Fruit fly (Drosophila melanogaster) whole organism, embryonic: ENCODE results near the gene CG33723.

Experiments used
- CG10321 ChIP-seq: fragments of 200-800 bp; sonication (Bioruptor generic); IDR thresholded peaks from 2 replicates; pipeline ENCODE4 v1.3.6; 2022; ENCODE audit warnings: missing biosample characterization, missing genetic modification characterization
- CG10979 ChIP-seq: fragments of 200-800 bp; sonication (Bioruptor generic); optimal IDR thresholded peaks from 2 replicates; lab custom pipeline; 2018; ENCODE audit warnings: missing biosample characterization, mild to moderate bottlenecking, missing genetic modification characterization, moderate library complexity
- CG12299 ChIP-seq: fragments of 200-800 bp; sonication (Bioruptor generic); optimal IDR thresholded peaks from 2 replicates; lab custom pipeline; 2018; ENCODE audit warnings: missing biosample characterization, mild to moderate bottlenecking, missing genetic modification characterization
- CG12391 ChIP-seq: fragments of 200-800 bp; sonication (Bioruptor generic); optimal IDR thresholded peaks from 3 replicates; lab custom pipeline; 2018; ENCODE audit warnings: missing biosample characterization, mild to moderate bottlenecking, missing genetic modification characterization, moderate library complexity
- CG14050 ChIP-seq: fragments of 200-800 bp; sonication (Bioruptor generic); IDR thresholded peaks from 3 replicates; pipeline ENCODE4 v1.3.6; 2022; ENCODE audit warnings: missing biosample characterization, missing genetic modification characterization
- CG1832 ChIP-seq: fragments of 200-800 bp; sonication (Bioruptor generic); optimal IDR thresholded peaks from 2 replicates; lab custom pipeline; 2017; ENCODE audit warnings: missing biosample characterization, mild to moderate bottlenecking, missing genetic modification characterization, inconsistent platforms
- CG18599 ChIP-seq: fragments of 200-800 bp; sonication (Bioruptor generic); optimal IDR thresholded peaks from 3 replicates; lab custom pipeline; 2017; ENCODE audit warnings: missing biosample characterization, missing genetic modification characterization, mild to moderate bottlenecking, moderate library complexity, missing genetic modification reagents
- CG18764 ChIP-seq: fragments of 200-800 bp; sonication (Bioruptor generic); optimal IDR thresholded peaks from 3 replicates; lab custom pipeline; 2016; ENCODE audit warnings: missing biosample characterization, missing genetic modification characterization
- CG2199 ChIP-seq: fragments of 200-800 bp; sonication (Bioruptor generic); IDR thresholded peaks from 3 replicates; pipeline ENCODE4 v1.3.6; 2022; ENCODE audit warnings: missing biosample characterization, missing genetic modification characterization
- CG30403 ChIP-seq: fragments of 200-800 bp; sonication (Bioruptor generic); optimal IDR thresholded peaks from 3 replicates; lab custom pipeline; 2016; ENCODE audit warnings: missing biosample characterization, missing genetic modification characterization
- CG31224 ChIP-seq: fragments of 200-800 bp; sonication (Bioruptor generic); IDR thresholded peaks from 2 replicates; pipeline ENCODE4 v1.3.6; 2022; ENCODE audit warnings: missing biosample characterization, missing genetic modification characterization
- CG34224 ChIP-seq: fragments of 200-800 bp; sonication (Bioruptor generic); IDR thresholded peaks from 3 replicates; pipeline ENCODE4 v1.3.6; 2022; ENCODE audit warnings: missing biosample characterization, missing genetic modification characterization; ENCODE audit not compliant: partially characterized antibody
- CG4424 ChIP-seq: fragments of 200-800 bp; sonication (Bioruptor generic); optimal IDR thresholded peaks from 3 replicates; lab custom pipeline; 2016; ENCODE audit warnings: missing biosample characterization, missing genetic modification characterization
- CG6175 ChIP-seq: fragments of 200-800 bp; sonication (Bioruptor generic); IDR thresholded peaks from 3 replicates; pipeline ENCODE4 v1.3.6; 2022; ENCODE audit warnings: missing biosample characterization, missing genetic modification characterization
- CG7271 ChIP-seq: fragments of 200-800 bp; sonication (Bioruptor generic); optimal IDR thresholded peaks from 2 replicates; lab custom pipeline; 2018; ENCODE audit warnings: missing biosample characterization, mild to moderate bottlenecking, missing genetic modification characterization, moderate library complexity
- CG8089 ChIP-seq: fragments of 200-800 bp; sonication (Bioruptor generic); optimal IDR thresholded peaks from 3 replicates; lab custom pipeline; 2016; ENCODE audit warnings: missing biosample characterization, missing genetic modification characterization
- Chrac-16 ChIP-seq: fragments of 200-800 bp; sonication (Bioruptor generic); optimal IDR thresholded peaks from 3 replicates; lab custom pipeline; 2016; ENCODE audit warnings: missing biosample characterization, missing genetic modification characterization
- Dip3 ChIP-seq: fragments of 200-800 bp; sonication (Bioruptor generic); optimal IDR thresholded peaks from 3 replicates; lab custom pipeline; 2016; ENCODE audit warnings: missing biosample characterization, missing genetic modification characterization
- Dp ChIP-seq: fragments of 200-800 bp; sonication (Bioruptor generic); optimal IDR thresholded peaks from 2 replicates; lab custom pipeline; 2018; ENCODE audit warnings: missing biosample characterization, mild to moderate bottlenecking, missing genetic modification characterization, moderate library complexity
- Ets65A ChIP-seq: fragments of 200-800 bp; sonication (Bioruptor generic); peaks from one replicate; lab custom pipeline; 2016; ENCODE audit warnings: missing biosample characterization, missing genetic modification characterization
- HLH3B ChIP-seq: fragments of 200-800 bp; sonication (Bioruptor generic); IDR thresholded peaks from 2 replicates; pipeline ENCODE4 v1.3.6; 2022; ENCODE audit warnings: missing biosample characterization, missing genetic modification characterization
- HLH4C ChIP-seq: fragments of 200-800 bp; sonication (Bioruptor generic); IDR thresholded peaks from 3 replicates; pipeline ENCODE4 v1.3.6; 2022; ENCODE audit warnings: missing biosample characterization, missing genetic modification characterization; ENCODE audit not compliant: partially characterized antibody
- HLH54F ChIP-seq: fragments of 200-800 bp; sonication (Bioruptor generic); optimal IDR thresholded peaks from 3 replicates; lab custom pipeline; 2016; ENCODE audit warnings: missing biosample characterization, missing genetic modification characterization
- Hmr ChIP-seq: fragments of 200-800 bp; sonication (Bioruptor generic); optimal IDR thresholded peaks from 3 replicates; lab custom pipeline; 2017; ENCODE audit warnings: mild to moderate bottlenecking, missing biosample characterization, missing genetic modification reagents, missing genetic modification characterization
- Med ChIP-seq: fragments of 200-800 bp; sonication (Bioruptor generic); peaks from one replicate; lab custom pipeline; 2016; ENCODE audit warnings: missing biosample characterization, missing genetic modification characterization, mild to moderate bottlenecking, inconsistent platforms, moderate library complexity
- Mrtf ChIP-seq: fragments of 200-800 bp; sonication (Bioruptor generic); IDR thresholded peaks from 3 replicates; pipeline ENCODE4 v1.3.6; 2022; ENCODE audit warnings: missing biosample characterization, missing genetic modification characterization
- Myb ChIP-seq: fragments of 200-800 bp; sonication (Bioruptor generic); optimal IDR thresholded peaks from 2 replicates; lab custom pipeline; 2016; ENCODE audit warnings: missing biosample characterization, missing genetic modification characterization
- Neu2 ChIP-seq: fragments of 200-800 bp; sonication (Bioruptor generic); optimal IDR thresholded peaks from 3 replicates; lab custom pipeline; 2016; ENCODE audit warnings: missing biosample characterization, missing genetic modification characterization, borderline replicate concordance
- NfI ChIP-seq: fragments of 200-800 bp; sonication (Bioruptor generic); optimal IDR thresholded peaks from 3 replicates; lab custom pipeline; 2018; ENCODE audit warnings: missing biosample characterization, mild to moderate bottlenecking, missing genetic modification characterization, moderate library complexity
- Scr ChIP-seq: fragments of 200-800 bp; sonication (Bioruptor generic); IDR thresholded peaks from 2 replicates; pipeline ENCODE4 v1.3.6; 2022; ENCODE audit warnings: missing biosample characterization, missing genetic modification characterization; ENCODE audit not compliant: partially characterized antibody
- Spps ChIP-seq: fragments of 200-800 bp; sonication (Bioruptor generic); optimal IDR thresholded peaks from 2 replicates; lab custom pipeline; 2018; ENCODE audit warnings: missing biosample characterization, mild to moderate bottlenecking, missing genetic modification characterization
- YL-1 ChIP-seq: fragments of 200-800 bp; sonication (Bioruptor generic); optimal IDR thresholded peaks from 3 replicates; lab custom pipeline; 2017; ENCODE audit warnings: missing biosample characterization, mild to moderate bottlenecking, missing genetic modification characterization
- amos ChIP-seq: fragments of 200-800 bp; sonication (Bioruptor generic); IDR thresholded peaks from 2 replicates; pipeline ENCODE4 v1.3.6; 2022; ENCODE audit warnings: missing biosample characterization, missing genetic modification characterization; ENCODE audit not compliant: partially characterized antibody
- ase ChIP-seq: fragments of 200-800 bp; sonication (Bioruptor generic); IDR thresholded peaks from 3 replicates; pipeline ENCODE4 v1.3.6; 2022; ENCODE audit warnings: missing biosample characterization, missing genetic modification characterization
- bsh ChIP-seq, 2 experiments: fragments of 200-800 bp; sonication (Bioruptor generic); optimal IDR thresholded peaks; 2 replicates each; lab custom pipeline; 2017 to 2018; ENCODE audit warnings: mild to moderate bottlenecking in 2 of 2, missing biosample characterization in 2 of 2, missing genetic modification characterization in 2 of 2, moderate library complexity in 1 of 2
- chinmo ChIP-seq: fragments of 200-800 bp; sonication (Bioruptor generic); IDR thresholded peaks from 4 replicates; pipeline ENCODE4 v1.3.6; 2022; ENCODE audit warnings: missing biosample characterization, missing genetic modification characterization; ENCODE audit not compliant: partially characterized antibody
- crol ChIP-seq: fragments of 200-800 bp; sonication (Bioruptor generic); IDR thresholded peaks from 2 replicates; pipeline ENCODE4 v1.3.6; 2022; ENCODE audit warnings: missing biosample characterization, missing genetic modification characterization
- crp ChIP-seq, 2 experiments: fragments of 200-800 bp; sonication (Bioruptor generic); optimal IDR thresholded peaks; 2 replicates in 1 of 2; 3 replicates in 1 of 2; lab custom pipeline; 2017; ENCODE audit warnings: missing biosample characterization in 2 of 2, missing genetic modification characterization in 2 of 2, mild to moderate bottlenecking in 1 of 2, moderate library complexity in 1 of 2
- esg ChIP-seq: fragments of 200-800 bp; sonication (Bioruptor generic); conservative IDR thresholded peaks from 2 replicates; pipeline ENCODE4 v1.3.6; 2022; ENCODE audit warnings: missing biosample characterization, missing genetic modification characterization
- hkb ChIP-seq, 2 experiments: fragments of 200-800 bp in 1 of 2; fragments of >200 bp in 1 of 2; sonication (Bioruptor generic) in 1 of 2; IDR thresholded peaks in 1 of 2; optimal IDR thresholded peaks in 1 of 2; 2 replicates each; pipeline versions ENCODE4 v1.3.6 to Lab custom; 2017 to 2022; ENCODE audit warnings: missing biosample characterization in 1 of 2, missing genetic modification characterization in 1 of 2
- jumu ChIP-seq: fragments of 200-800 bp; sonication (Bioruptor generic); optimal IDR thresholded peaks from 3 replicates; lab custom pipeline; 2016; ENCODE audit warnings: missing biosample characterization, missing genetic modification characterization
- mam ChIP-seq: fragments of 200-800 bp; sonication (Bioruptor generic); optimal IDR thresholded peaks from 3 replicates; lab custom pipeline; 2016; ENCODE audit warnings: missing biosample characterization, missing genetic modification characterization
- nerfin-2 ChIP-seq: fragments of 200-800 bp; sonication (Bioruptor generic); IDR thresholded peaks from 2 replicates; pipeline ENCODE4 v1.3.6; 2022; ENCODE audit warnings: missing biosample characterization, missing genetic modification characterization; ENCODE audit not compliant: partially characterized antibody
- ro ChIP-seq: fragments of 200-800 bp; sonication (Bioruptor generic); IDR thresholded peaks from 2 replicates; pipeline ENCODE4 v1.3.6; 2022; ENCODE audit warnings: missing biosample characterization, missing genetic modification characterization
- salm ChIP-seq: fragments of 200-800 bp; sonication (Bioruptor generic); optimal IDR thresholded peaks from 2 replicates; lab custom pipeline; 2018; ENCODE audit warnings: missing biosample characterization, mild to moderate bottlenecking, missing genetic modification characterization
- sens-2 ChIP-seq: fragments of 200-800 bp; sonication (Bioruptor generic); IDR thresholded peaks from 2 replicates; pipeline ENCODE4 v1.3.6; 2022; ENCODE audit warnings: missing biosample characterization, missing genetic modification characterization
- sisA ChIP-seq: fragments of 200-800 bp; sonication (Bioruptor generic); IDR thresholded peaks from 2 replicates; pipeline ENCODE4 v1.3.6; 2022; ENCODE audit warnings: missing biosample characterization, missing genetic modification characterization
- tio ChIP-seq: fragments of 200-800 bp; sonication (Bioruptor generic); optimal IDR thresholded peaks from 2 replicates; lab custom pipeline; 2017; ENCODE audit warnings: missing biosample characterization, missing genetic modification characterization, inconsistent platforms
- tup ChIP-seq: fragments of 200-800 bp; sonication (Bioruptor generic); optimal IDR thresholded peaks from 2 replicates; lab custom pipeline; 2016; ENCODE audit warnings: missing biosample characterization, mild to moderate bottlenecking, missing genetic modification characterization, moderate library complexity
- zfh1 ChIP-seq: fragments of 200-800 bp; sonication (Bioruptor generic); IDR thresholded peaks from 3 replicates; pipeline ENCODE4 v1.3.6; 2022; ENCODE audit warnings: missing biosample characterization, missing genetic modification characterization

The CG33723 gene

dm6 chr2L:9460092-9460473 lies 19.5 kb upstream of the CG33723 start (continued):
- TF ChIP-seq salm (tag; lab: Kevin White, UChicago) (no peak), CG18764 (no peak), CG14050 (no peak), CG2199 (GFP tag; lab: Robert Waterston, UW) (peak; percentile 65; the same call in 2 of the 3 replicates), sisA (no peak), Dip3 (no peak), CG30403 (GFP tag; lab: Kevin White, UChicago) (no peak), CG10321 (GFP tag; lab: Robert Waterston, UW) (no peak), tio (no peak), Mrtf (GFP tag; lab: Robert Waterston, UW) (no peak), HLH3B (GFP tag; lab: Robert Waterston, UW) (no peak), Myb (peak; percentile 83), ro (GFP tag; lab: Robert Waterston, UW) (no peak), CG7271 (tag; lab: Kevin White, UChicago) (no peak), CG1832 (peak; percentile 77), CG34224 (GFP tag; lab: Robert Waterston, UW) (0 out of 3 replicates have a peak, but pooled peaks have one; percentile 27), Chrac-16 (GFP tag; lab: Kevin White, UChicago) (no peak), CG31224 (GFP tag; lab: Robert Waterston, UW) (no peak), HLH54F (no peak), Neu2 (GFP tag; lab: Kevin White, UChicago) (no peak), CG12299 (tag; lab: Kevin White, UChicago) (no peak), Spps (tag; lab: Kevin White, UChicago) (no peak), Hmr (GFP tag; lab: Kevin White, UChicago) (peak; percentile 22), sens-2 (GFP tag; lab: Robert Waterston, UW) (no peak), mam (GFP tag; lab: Kevin White, UChicago) (no peak), crol (no peak), ase (GFP tag; lab: Robert Waterston, UW) (no peak), CG12391 (tag; lab: Kevin White, UChicago) (no peak), amos (GFP tag; lab: Robert Waterston, UW) (peak; percentile 41), crp (GFP tag; optimal IDR thresholded peaks at IDR 0.05; lab: Kevin White, UChicago) (no peak), esg (no peak), YL-1 (GFP tag; lab: Kevin White, UChicago) (no peak), hkb (optimal IDR thresholded peaks at IDR 0.05; lab: Kevin White, UChicago) (no peak), hkb (GFP tag; IDR thresholded peaks at IDR 0.05; lab: Robert Waterston, UW) (peak; percentile 25; the same call in 1 of the 2 replicates), HLH4C (GFP tag; lab: Robert Waterston, UW) (0 out of 3 replicates have a peak, but pooled peaks have one; percentile 26), jumu (GFP tag; lab: Kevin White, UChicago) (no peak), nerfin-2 (GFP tag; lab: Robert Waterston, UW) (no peak), CG4424 (GFP tag; lab: Kevin White, UChicago) (no peak), CG10979 (tag; lab: Kevin White, UChicago) (no peak), chinmo (GFP tag; lab: Robert Waterston, UW) (peak; percentile 71; the same call in 2 of the 4 replicates), bsh (GFP tag; optimal IDR thresholded peaks at IDR 0.05; lab: Kevin White, UChicago) (no peak), CG8089 (GFP tag; lab: Kevin White, UChicago) (no peak), Med (GFP tag; lab: Kevin White, UChicago) (peak; percentile 36), tup (GFP tag; lab: Kevin White, UChicago) (no peak), NfI (no peak), Scr (GFP tag; lab: Robert Waterston, UW) (peak; percentile 19; the same call in 1 of the 2 replicates), Ets65A (GFP tag; lab: Kevin White, UChicago) (no peak), CG6175 (GFP tag; lab: Robert Waterston, UW) (no peak), Dp (GFP tag; lab: Kevin White, UChicago) (no peak), zfh1 (GFP tag; lab: Robert Waterston, UW) (no peak), CG18599 (GFP tag; lab: Kevin White, UChicago) (no peak)
